Fruit fly (Drosophila melanogaster): Measurements from ENCODE around the gene Glys.

DNA sequence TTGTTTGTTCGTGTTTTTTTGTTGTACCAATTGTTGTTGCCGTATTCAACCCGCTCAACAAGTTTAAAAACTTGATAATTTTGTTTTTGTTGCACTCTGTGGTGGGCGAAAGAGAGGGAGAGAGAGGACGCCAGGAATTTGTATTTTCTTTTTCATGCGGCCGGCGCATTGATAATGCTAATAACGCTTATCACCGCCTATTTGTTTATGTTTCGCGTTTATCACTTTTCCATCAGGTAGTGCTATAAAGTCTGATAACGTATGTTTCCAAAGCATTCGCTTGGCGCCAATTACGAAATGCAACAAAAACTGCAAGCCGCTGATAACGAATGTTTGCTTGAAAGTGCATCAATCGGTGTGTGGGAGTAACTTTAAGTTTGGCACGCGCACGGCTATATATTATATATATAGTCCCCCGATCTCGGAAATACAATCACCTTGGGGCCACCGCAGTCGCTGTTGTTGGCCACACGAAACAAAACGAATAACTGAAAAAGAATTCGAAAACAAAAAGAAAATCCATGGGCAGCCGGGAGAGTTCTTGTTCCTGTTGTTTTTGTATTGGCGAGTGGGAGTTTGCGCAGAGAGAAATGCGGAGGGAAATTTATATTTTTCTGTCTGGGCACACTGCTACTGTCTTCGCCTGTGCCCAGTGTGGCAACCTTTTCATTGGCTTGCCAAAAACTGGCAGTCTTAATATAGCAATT is at the start of gene Glys:
- TF ChIP-seq usp (GFP tag; optimal IDR thresholded peaks at IDR 0.05) (no peak), pan (optimal IDR thresholded peaks at IDR 0.05) (no peak), psq (optimal IDR thresholded peaks at IDR 0.05) (no peak), CG8478 (optimal IDR thresholded peaks at IDR 0.05) (no peak), Dll (optimal IDR thresholded peaks at IDR 0.05) (no peak)

Measured in whole organism.